Fruit fly (Drosophila melanogaster) whole organism, prepupa: Measurements from ENCODE around the gene CG3191.

Source experiments
- CG11762 ChIP-seq: fragments of 200-800 bp; sonication (Bioruptor generic); optimal IDR thresholded peaks from 3 replicates; lab custom pipeline; 2016; ENCODE audit warnings: missing biosample characterization, missing genetic modification characterization; ENCODE audit not compliant: insufficient read depth
- CG15336 ChIP-seq: fragments of 200-800 bp; sonication (Bioruptor generic); IDR thresholded peaks from 2 replicates; pipeline ENCODE4 v1.3.6; 2022; ENCODE audit warnings: missing biosample characterization, missing genetic modification characterization
- CG1621 ChIP-seq: fragments of 200-800 bp; sonication (Bioruptor generic); optimal IDR thresholded peaks from 3 replicates; lab custom pipeline; 2018; ENCODE audit warnings: missing biosample characterization, mild to moderate bottlenecking, missing genetic modification characterization
- CG34406 ChIP-seq: fragments of 200-800 bp; sonication (Bioruptor generic); optimal IDR thresholded peaks from 3 replicates; lab custom pipeline; 2016; ENCODE audit warnings: missing biosample characterization, missing genetic modification characterization
- CG6276 ChIP-seq: fragments of 200-800 bp; sonication (Bioruptor generic); optimal IDR thresholded peaks from 2 replicates; lab custom pipeline; 2017; ENCODE audit warnings: missing biosample characterization, mild to moderate bottlenecking, missing genetic modification characterization
- CG9139 ChIP-seq: fragments of 200-800 bp; sonication (Bioruptor generic); optimal IDR thresholded peaks from 3 replicates; lab custom pipeline; 2017; ENCODE audit warnings: missing biosample characterization, mild to moderate bottlenecking, missing genetic modification characterization
- Eip75B ChIP-seq: fragments of 200-800 bp; sonication (Bioruptor generic); optimal IDR thresholded peaks from 3 replicates; lab custom pipeline; 2016; ENCODE audit warnings: missing biosample characterization, missing genetic modification characterization
- Gug ChIP-seq: fragments of 200-800 bp; sonication (Bioruptor generic); IDR thresholded peaks from 2 replicates; pipeline ENCODE4 v1.3.6; 2022; ENCODE audit warnings: missing biosample characterization, missing genetic modification characterization
- Met ChIP-seq: fragments of 200-800 bp; sonication (Bioruptor generic); optimal IDR thresholded peaks from 3 replicates; lab custom pipeline; 2016; ENCODE audit warnings: missing biosample characterization, missing genetic modification characterization
- Smox ChIP-seq: fragments of 200-800 bp; sonication (Bioruptor generic); optimal IDR thresholded peaks from 3 replicates; lab custom pipeline; 2016; ENCODE audit warnings: missing biosample characterization, missing genetic modification characterization
- Sox14 ChIP-seq: fragments of 200-800 bp; sonication (Bioruptor generic); optimal IDR thresholded peaks from 3 replicates; lab custom pipeline; 2016; ENCODE audit warnings: missing biosample characterization, missing genetic modification characterization
- lz ChIP-seq: fragments of 200-800 bp; sonication (Bioruptor generic); optimal IDR thresholded peaks from 3 replicates; lab custom pipeline; 2016; ENCODE audit warnings: missing biosample characterization, missing genetic modification characterization
- spab ChIP-seq: fragments of 200-800 bp; sonication (Bioruptor generic); optimal IDR thresholded peaks from 2 replicates; lab custom pipeline; 2017; ENCODE audit warnings: missing biosample characterization, mild to moderate bottlenecking, missing genetic modification characterization, missing genetic modification reagents
- ss ChIP-seq, 2 experiments: fragments of 200-800 bp; sonication (Bioruptor generic); optimal IDR thresholded peaks; 2 replicates in 1 of 2; 3 replicates in 1 of 2; lab custom pipeline; 2017 to 2018; ENCODE audit warnings: mild to moderate bottlenecking in 2 of 2, missing biosample characterization in 2 of 2, missing genetic modification characterization in 2 of 2, moderate library complexity in 1 of 2

dm6 chrX:2297428-2298200, 45.8 kb upstream of the CG3191 start:
- TF ChIP-seq ss (GFP tag; optimal IDR thresholded peaks at IDR 0.05; lab: Kevin White, UChicago) (peak; percentile 70 to 92), Gug (GFP tag; lab: Robert Waterston, UW) (peak; percentile 93), CG34406 (GFP tag; lab: Kevin White, UChicago) (peak; percentile 87), CG15336 (GFP tag; lab: Robert Waterston, UW) (peak; percentile 97), CG6276 (peak; percentile 94), CG9139 (GFP tag; lab: Kevin White, UChicago) (peak; percentile 76), lz (GFP tag; lab: Kevin White, UChicago) (peak; percentile 94), Eip75B (GFP tag; lab: Kevin White, UChicago) (peak; percentile 94), Smox (peak; percentile 88), spab (GFP tag; lab: Kevin White, UChicago) (peak; percentile 85), CG1621 (tag; lab: Kevin White, UChicago) (peak; percentile 91), CG11762 (peak; percentile 75), Sox14 (GFP tag; lab: Kevin White, UChicago) (peak; percentile 98), Met (GFP tag; lab: Kevin White, UChicago) (peak; percentile 92)
